Worm (Caenorhabditis elegans) whole organism, L4 larva: ENCODE results near the gene atf-6.

Source experiments
- D1046.2 ChIP-seq: fragments of 200-800 bp; sonication (Bioruptor generic); IDR thresholded peaks from 2 replicates; pipeline ENCODE4 v1.3.6; 2022; ENCODE audit warnings: missing genetic modification characterization, missing compliant biosample characterization
- ama-1 ChIP-seq: fragments of 150-350 bp; optimal IDR thresholded peaks from 2 replicates; lab custom pipeline; 2014; ENCODE audit warnings: inconsistent platforms, mixed read lengths
- daf-12 ChIP-seq: fragments of 150-350 bp; optimal IDR thresholded peaks from 2 replicates; lab custom pipeline; 2014; ENCODE audit warnings: missing biosample characterization, missing genetic modification reagents, missing genetic modification characterization
- daf-19 ChIP-seq: fragments of 200-800 bp; sonication (Bioruptor generic); conservative IDR thresholded peaks from 2 replicates; pipeline ENCODE4 v1.3.6; 2022; ENCODE audit warnings: missing genetic modification characterization, missing compliant biosample characterization
- dmd-8 ChIP-seq: fragments of 200-800 bp; sonication (Bioruptor generic); IDR thresholded peaks from 2 replicates; pipeline ENCODE4 v1.3.6; 2022; ENCODE audit warnings: missing genetic modification characterization, missing compliant biosample characterization
- mep-1 ChIP-seq: fragments of 150-350 bp; sonication (generic microtip); optimal IDR thresholded peaks from 3 replicates; lab custom pipeline; 2014; ENCODE audit warnings: missing biosample characterization, missing genetic modification characterization
- nhr-77 ChIP-seq: fragments of 150-350 bp; optimal IDR thresholded peaks from 2 replicates; lab custom pipeline; 2014; ENCODE audit warnings: missing biosample characterization, missing genetic modification characterization
- pqm-1 ChIP-seq: sonication (generic microtip); optimal IDR thresholded peaks from 2 replicates; lab custom pipeline; 2017; ENCODE audit warnings: missing biosample characterization, missing genetic modification characterization
- skn-1 ChIP-seq: fragments of 150-350 bp; optimal IDR thresholded peaks from 2 replicates; lab custom pipeline; 2014; ENCODE audit warnings: missing biosample characterization, missing genetic modification characterization
- unc-39 ChIP-seq: sonication (generic microtip); optimal IDR thresholded peaks from 2 replicates; lab custom pipeline; 2017; ENCODE audit warnings: missing biosample characterization, missing genetic modification characterization
- ztf-7 ChIP-seq: fragments of 150-350 bp; optimal IDR thresholded peaks from 2 replicates; lab custom pipeline; 2014; ENCODE audit warnings: missing biosample characterization, missing genetic modification characterization

DNA sequence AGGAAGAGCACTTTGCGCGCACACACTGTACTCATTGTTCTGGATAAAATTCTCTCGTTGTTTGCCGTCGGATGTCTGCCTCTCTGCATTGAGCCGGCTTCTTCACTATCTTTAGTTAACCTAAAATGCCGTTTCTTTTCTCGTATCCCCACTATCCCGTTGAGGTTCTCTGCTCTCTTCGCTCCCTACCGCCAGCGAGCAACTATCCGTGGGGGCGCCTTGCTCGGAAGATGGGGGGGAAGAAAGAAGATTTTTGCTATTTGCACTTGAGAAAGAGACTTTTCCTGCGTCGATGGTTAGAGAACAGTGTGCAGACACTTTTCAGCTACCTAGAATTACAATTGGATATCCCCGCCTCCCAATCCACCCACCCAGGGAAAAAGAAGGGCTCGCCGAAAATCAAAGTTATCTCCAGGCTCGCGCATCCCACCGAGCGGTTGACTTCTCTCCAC lies 13.1 kb upstream of the atf-6 start, which contains the start of gene myo-2:
- TF ChIP-seq D1046.2 (GFP tag; lab: Robert Waterston, UW) (no peak), daf-19 (no peak), dmd-8 (GFP tag; lab: Robert Waterston, UW) (no peak), nhr-77 (tag; lab: Kevin White, UChicago) (no peak), ama-1 (lab: Kevin White, UChicago) (no peak), ztf-7 (tag; lab: Kevin White, UChicago) (no peak), daf-12 (tag; lab: Kevin White, UChicago) (no peak), unc-39 (no peak), skn-1 (tag; lab: Kevin White, UChicago) (no peak), pqm-1 (tag; lab: Kevin White, UChicago) (no peak), mep-1 (tag; lab: Kevin White, UChicago) (no peak)
